Fruit fly (Drosophila melanogaster) whole organism, embryonic: ENCODE results near the gene LysB.

Source experiments
- Ada2b ChIP-seq: fragments of 200-800 bp; sonication (Bioruptor generic); IDR thresholded peaks from 2 replicates; pipeline ENCODE4 v1.3.6; 2022; ENCODE audit warnings: missing biosample characterization, missing genetic modification characterization
- Adf1 ChIP-seq: fragments of 200-800 bp; sonication (Bioruptor generic); IDR thresholded peaks from 2 replicates; pipeline ENCODE4 v1.3.6; 2022; ENCODE audit warnings: missing biosample characterization, missing genetic modification characterization
- Aef1 ChIP-seq: fragments of 200-800 bp; sonication (Bioruptor generic); IDR thresholded peaks from 3 replicates; pipeline ENCODE4 v1.3.6; 2022; ENCODE audit warnings: missing biosample characterization, missing genetic modification characterization
- Atf-2 ChIP-seq: fragments of 200-800 bp; sonication (Bioruptor generic); optimal IDR thresholded peaks from 2 replicates; lab custom pipeline; 2016; ENCODE audit warnings: missing biosample characterization, missing genetic modification characterization
- B-H2 ChIP-seq: fragments of 200-800 bp; sonication (Bioruptor generic); optimal IDR thresholded peaks from 2 replicates; lab custom pipeline; 2018; ENCODE audit warnings: missing biosample characterization, mild to moderate bottlenecking, missing genetic modification characterization
- CG10366 ChIP-seq: fragments of 200-800 bp; sonication (Bioruptor generic); IDR thresholded peaks from 2 replicates; pipeline ENCODE4 v1.3.6; 2022; ENCODE audit warnings: missing biosample characterization, missing genetic modification characterization
- CG10543 ChIP-seq: fragments of 200-800 bp; sonication (Bioruptor generic); optimal IDR thresholded peaks from 3 replicates; lab custom pipeline; 2017; ENCODE audit warnings: missing biosample characterization, mild to moderate bottlenecking, missing genetic modification characterization, moderate library complexity
- CG10654 ChIP-seq: fragments of 200-800 bp; sonication (Bioruptor generic); optimal IDR thresholded peaks from 2 replicates; lab custom pipeline; 2016; ENCODE audit warnings: missing biosample characterization, missing genetic modification characterization
- CG11085 ChIP-seq: fragments of 200-800 bp; sonication (Bioruptor generic); IDR thresholded peaks from 2 replicates; pipeline ENCODE4 v1.3.6; 2022; ENCODE audit warnings: missing biosample characterization, missing genetic modification characterization
- CG12071 ChIP-seq: fragments of 200-800 bp; sonication (Bioruptor generic); optimal IDR thresholded peaks from 3 replicates; lab custom pipeline; 2018; ENCODE audit warnings: missing biosample characterization, mild to moderate bottlenecking, missing genetic modification characterization
- CG13296 ChIP-seq: fragments of 200-800 bp; sonication (Bioruptor generic); optimal IDR thresholded peaks from 3 replicates; lab custom pipeline; 2018; ENCODE audit warnings: missing biosample characterization, mild to moderate bottlenecking, missing genetic modification characterization
- CG17328 ChIP-seq: fragments of 200-800 bp; sonication (Bioruptor generic); IDR thresholded peaks from 2 replicates; pipeline ENCODE4 v1.3.6; 2022; ENCODE audit warnings: missing biosample characterization, missing genetic modification characterization
- CG1832 ChIP-seq: fragments of 200-800 bp; sonication (Bioruptor generic); optimal IDR thresholded peaks from 2 replicates; lab custom pipeline; 2017; ENCODE audit warnings: missing biosample characterization, mild to moderate bottlenecking, missing genetic modification characterization, inconsistent platforms
- CG18599 ChIP-seq: fragments of 200-800 bp; sonication (Bioruptor generic); optimal IDR thresholded peaks from 3 replicates; lab custom pipeline; 2017; ENCODE audit warnings: missing biosample characterization, missing genetic modification characterization, mild to moderate bottlenecking, moderate library complexity, missing genetic modification reagents
- CG31365 ChIP-seq: fragments of 200-800 bp; sonication (Bioruptor generic); optimal IDR thresholded peaks from 2 replicates; lab custom pipeline; 2018; ENCODE audit warnings: missing biosample characterization, mild to moderate bottlenecking, missing genetic modification characterization
- CG3847 ChIP-seq: fragments of 200-800 bp; sonication (Bioruptor generic); IDR thresholded peaks from 2 replicates; pipeline ENCODE4 v1.3.6; 2022; ENCODE audit warnings: missing biosample characterization, missing genetic modification characterization
- CG4328 ChIP-seq: fragments of 200-800 bp; sonication (Bioruptor generic); optimal IDR thresholded peaks from 3 replicates; lab custom pipeline; 2017; ENCODE audit warnings: missing biosample characterization, missing genetic modification reagents, missing genetic modification characterization
- CG5180 ChIP-seq: fragments of 200-800 bp; sonication (Bioruptor generic); optimal IDR thresholded peaks from 3 replicates; lab custom pipeline; 2017; ENCODE audit warnings: missing biosample characterization, missing genetic modification characterization, mild to moderate bottlenecking, moderate library complexity, missing genetic modification reagents
- CG6689 ChIP-seq: fragments of 200-800 bp; sonication (Bioruptor generic); IDR thresholded peaks from 2 replicates; pipeline ENCODE4 v1.3.6; 2022; ENCODE audit warnings: missing biosample characterization, missing genetic modification characterization
- CG6791 ChIP-seq: fragments of 200-800 bp; sonication (Bioruptor generic); IDR thresholded peaks from 3 replicates; pipeline ENCODE4 v1.3.6; 2022; ENCODE audit warnings: missing biosample characterization, missing genetic modification characterization; ENCODE audit not compliant: partially characterized antibody
- CG7928 ChIP-seq: fragments of 200-800 bp; sonication (Bioruptor generic); optimal IDR thresholded peaks from 2 replicates; lab custom pipeline; 2017; ENCODE audit warnings: missing biosample characterization, mild to moderate bottlenecking, missing genetic modification characterization
- CG9727 ChIP-seq: fragments of 200-800 bp; sonication (Bioruptor generic); optimal IDR thresholded peaks from 3 replicates; lab custom pipeline; 2017; ENCODE audit warnings: missing biosample characterization, mild to moderate bottlenecking, missing genetic modification characterization
- CTCF ChIP-seq: fragments of 200-800 bp; sonication (Bioruptor generic); optimal IDR thresholded peaks from 2 replicates; lab custom pipeline; 2017; ENCODE audit warnings: missing biosample characterization, mild to moderate bottlenecking, missing genetic modification characterization, moderate library complexity
- D ChIP-seq, 2 experiments: fragments of 200-800 bp in 1 of 2; fragments of >200 bp in 1 of 2; sonication (Bioruptor generic) in 1 of 2; optimal IDR thresholded peaks; 2 replicates in 1 of 2; 3 replicates in 1 of 2; lab custom pipeline; 2017; ENCODE audit warnings: mild to moderate bottlenecking in 1 of 2, missing biosample characterization in 1 of 2, missing genetic modification characterization in 1 of 2, missing genetic modification reagents in 1 of 2
- E2f2 ChIP-seq: fragments of 200-800 bp; sonication (Bioruptor generic); IDR thresholded peaks from 2 replicates; pipeline ENCODE4 v1.3.6; 2022; ENCODE audit warnings: missing biosample characterization, missing genetic modification characterization
- GATAe ChIP-seq: fragments of 200-800 bp; sonication (Bioruptor generic); conservative IDR thresholded peaks from 2 replicates; pipeline ENCODE4 v1.3.6; 2022; ENCODE audit warnings: missing biosample characterization, missing genetic modification characterization
- HmgZ ChIP-seq: fragments of 200-800 bp; sonication (Bioruptor generic); optimal IDR thresholded peaks from 2 replicates; lab custom pipeline; 2018; ENCODE audit warnings: missing biosample characterization, mild to moderate bottlenecking, missing genetic modification characterization
- Hmr ChIP-seq: fragments of 200-800 bp; sonication (Bioruptor generic); optimal IDR thresholded peaks from 3 replicates; lab custom pipeline; 2017; ENCODE audit warnings: mild to moderate bottlenecking, missing biosample characterization, missing genetic modification reagents, missing genetic modification characterization
- Hr39 ChIP-seq: fragments of >200 bp; optimal IDR thresholded peaks from 2 replicates; lab custom pipeline; 2017
- Hr78 ChIP-seq, 2 experiments: fragments of 200-800 bp in 1 of 2; fragments of >200 bp in 1 of 2; sonication (Bioruptor generic) in 1 of 2; optimal IDR thresholded peaks; 2 replicates each; lab custom pipeline; 2017 to 2019; ENCODE audit warnings: missing biosample characterization in 2 of 2, missing genetic modification characterization in 2 of 2, mild to moderate bottlenecking in 1 of 2, moderate library complexity in 1 of 2
- NK7.1 ChIP-seq: fragments of 200-800 bp; sonication (Bioruptor generic); optimal IDR thresholded peaks from 3 replicates; lab custom pipeline; 2016; ENCODE audit warnings: missing biosample characterization, missing genetic modification characterization
- Nf-YA ChIP-seq: fragments of 200-800 bp; sonication (Bioruptor generic); IDR thresholded peaks from 2 replicates; pipeline ENCODE4 v1.3.6; 2022; ENCODE audit warnings: missing biosample characterization, missing genetic modification characterization
- Nf-YB ChIP-seq: fragments of 200-800 bp; sonication (Bioruptor generic); optimal IDR thresholded peaks from 3 replicates; lab custom pipeline; 2019; ENCODE audit warnings: missing biosample characterization, mild to moderate bottlenecking, missing genetic modification characterization, moderate library complexity
- Sox102F ChIP-seq: fragments of 200-800 bp; sonication (Bioruptor generic); optimal IDR thresholded peaks from 2 replicates; lab custom pipeline; 2018; ENCODE audit warnings: missing biosample characterization, mild to moderate bottlenecking, missing genetic modification characterization, moderate library complexity
- cas ChIP-seq: fragments of 200-800 bp; sonication (Bioruptor generic); IDR thresholded peaks from 2 replicates; pipeline ENCODE4 v1.3.6; 2022; ENCODE audit warnings: missing biosample characterization, missing genetic modification characterization
- dm ChIP-seq: fragments of 200-800 bp; sonication (Bioruptor generic); optimal IDR thresholded peaks from 3 replicates; lab custom pipeline; 2016; ENCODE audit warnings: missing biosample characterization, missing genetic modification characterization
- fd64A ChIP-seq: fragments of 200-800 bp; sonication (Bioruptor generic); optimal IDR thresholded peaks from 3 replicates; lab custom pipeline; 2018; ENCODE audit warnings: missing biosample characterization, mild to moderate bottlenecking, missing genetic modification characterization
- fru ChIP-seq: fragments of >200 bp; optimal IDR thresholded peaks from 2 replicates; lab custom pipeline; 2017
- gro ChIP-seq: fragments of 200-800 bp; sonication (Bioruptor generic); optimal IDR thresholded peaks from 2 replicates; lab custom pipeline; 2016; ENCODE audit warnings: missing biosample characterization, missing genetic modification characterization
- knrl ChIP-seq: fragments of 200-800 bp; sonication (Bioruptor generic); IDR thresholded peaks from 3 replicates; pipeline ENCODE4 v1.3.6; 2022; ENCODE audit warnings: missing biosample characterization, missing genetic modification characterization; ENCODE audit not compliant: partially characterized antibody
- mirr ChIP-seq: fragments of 200-800 bp; sonication (Bioruptor generic); optimal IDR thresholded peaks from 3 replicates; lab custom pipeline; 2018; ENCODE audit warnings: missing biosample characterization, mild to moderate bottlenecking, missing genetic modification characterization
- ro ChIP-seq: fragments of 200-800 bp; sonication (Bioruptor generic); IDR thresholded peaks from 2 replicates; pipeline ENCODE4 v1.3.6; 2022; ENCODE audit warnings: missing biosample characterization, missing genetic modification characterization
- salm ChIP-seq: fragments of 200-800 bp; sonication (Bioruptor generic); optimal IDR thresholded peaks from 2 replicates; lab custom pipeline; 2018; ENCODE audit warnings: missing biosample characterization, mild to moderate bottlenecking, missing genetic modification characterization
- sc ChIP-seq, 3 experiments: fragments of >200 bp in 2 of 3; fragments of 200-800 bp in 1 of 3; sonication (Bioruptor generic) in 1 of 3; optimal IDR thresholded peaks; 2 replicates in 2 of 3; 3 replicates in 1 of 3; lab custom pipeline; 2017; ENCODE audit warnings: mild to moderate bottlenecking in 1 of 3, missing biosample characterization in 1 of 3, missing genetic modification characterization in 1 of 3, missing genetic modification reagents in 1 of 3
- shn ChIP-seq: fragments of 200-800 bp; sonication (Bioruptor generic); optimal IDR thresholded peaks from 3 replicates; lab custom pipeline; 2016; ENCODE audit warnings: missing biosample characterization, missing genetic modification characterization
- sima ChIP-seq: fragments of 200-800 bp; sonication (Bioruptor generic); optimal IDR thresholded peaks from 2 replicates; lab custom pipeline; 2016; ENCODE audit warnings: missing biosample characterization, missing genetic modification characterization
- vfl ChIP-seq: fragments of 200-800 bp; sonication (Bioruptor generic); optimal IDR thresholded peaks from 2 replicates; lab custom pipeline; 2016; ENCODE audit warnings: missing biosample characterization, missing genetic modification characterization

LysB gene

dm6 chr3L:1188936-1189659 is 18.1 kb upstream of the LysB start, which contains the start of gene CG13912 (continued):
- TF ChIP-seq CG6791 (GFP tag; lab: Robert Waterston, UW) (peak; percentile 45; the same call in 1 of the 3 replicates), knrl (GFP tag; lab: Robert Waterston, UW) (peak; percentile 45; the same call in 1 of the 3 replicates), gro (GFP tag; lab: Kevin White, UChicago) (peak; percentile 34), CG6689 (GFP tag; lab: Robert Waterston, UW) (no peak), Nf-YB (GFP tag; lab: Kevin White, UChicago) (peak; percentile 3), CTCF (GFP tag; lab: Kevin White, UChicago) (peak; percentile 86), CG10543 (GFP tag; lab: Kevin White, UChicago) (peak; percentile 90), CG5180 (GFP tag; lab: Kevin White, UChicago) (peak; percentile 24), Hr78 (GFP tag; optimal IDR thresholded peaks at IDR 0.05; lab: Kevin White, UChicago) (peak in 1 of 2 experiments; percentile 82), vfl (GFP tag; lab: Kevin White, UChicago) (no peak), fd64A (GFP tag; lab: Kevin White, UChicago) (peak; percentile 63), mirr (GFP tag; lab: Kevin White, UChicago) (peak; percentile 86), CG10654 (GFP tag; lab: Kevin White, UChicago) (no peak), Hmr (GFP tag; lab: Kevin White, UChicago) (peak; percentile 46), GATAe (GFP tag; lab: Robert Waterston, UW) (peak; percentile 49), shn (GFP tag; lab: Kevin White, UChicago) (peak; percentile 37), CG9727 (GFP tag; lab: Kevin White, UChicago) (no peak)

dm6 chr3L:1193123-1193844 is 13.9 kb upstream of the LysB start, which contains the start of gene Trhn:
Gene Trhn (minus strand): TSS chr3L:1193173.
- TF ChIP-seq CG18599 (peak; percentile 62), cas (GFP tag; lab: Robert Waterston, UW) (no peak), CG31365 (tag; lab: Kevin White, UChicago) (no peak), ro (GFP tag; lab: Robert Waterston, UW) (no peak), Atf-2 (GFP tag; lab: Kevin White, UChicago) (no peak), HmgZ (tag; lab: Kevin White, UChicago) (no peak), E2f2 (GFP tag; lab: Robert Waterston, UW) (no peak), Hr39 (lab: Kevin White, UChicago) (no peak), NK7.1 (GFP tag; lab: Kevin White, UChicago) (no peak), salm (tag; lab: Kevin White, UChicago) (no peak), CG11085 (GFP tag; lab: Robert Waterston, UW) (no peak), CG4328 (GFP tag; lab: Kevin White, UChicago) (no peak), CG1832 (GFP tag; lab: Kevin White, UChicago) (no peak), sima (GFP tag; lab: Kevin White, UChicago) (no peak), Aef1 (no peak), Nf-YA (GFP tag; lab: Robert Waterston, UW) (no peak), CG7928 (no peak), D (optimal IDR thresholded peaks at IDR 0.05; lab: Kevin White, UChicago) (no peak), D (GFP tag; optimal IDR thresholded peaks at IDR 0.05; lab: Kevin White, UChicago) (no peak), CG13296 (GFP tag; lab: Kevin White, UChicago) (peak; percentile 26), sc (optimal IDR thresholded peaks at IDR 0.05; lab: Kevin White, UChicago) (no peak), sc (GFP tag; optimal IDR thresholded peaks at IDR 0.05; lab: Kevin White, UChicago) (no peak), B-H2 (GFP tag; lab: Kevin White, UChicago) (no peak), fru (lab: Kevin White, UChicago) (no peak), CG10366 (GFP tag; lab: Robert Waterston, UW) (no peak), Adf1 (GFP tag; lab: Robert Waterston, UW) (no peak), Ada2b (no peak), CG12071 (GFP tag; lab: Kevin White, UChicago) (no peak), dm (GFP tag; lab: Kevin White, UChicago) (no peak), Sox102F (GFP tag; lab: Kevin White, UChicago) (peak; percentile 20), CG17328 (GFP tag; lab: Robert Waterston, UW) (no peak), CG3847 (no peak)
